Fruit fly (Drosophila melanogaster) whole organism, prepupa: ENCODE results near the gene ball.
A peak's percentile ranks its signal among the peaks of the same experiment; 100 is the strongest.

ENCODE experiments used
- Blimp-1 ChIP-seq: fragments of 200-800 bp; sonication (Bioruptor generic); optimal IDR thresholded peaks from 3 replicates; lab custom pipeline; 2017; ENCODE audit warnings: missing biosample characterization, missing genetic modification characterization, mild to moderate bottlenecking, moderate library complexity, missing genetic modification reagents
- CG10631 ChIP-seq: fragments of 200-800 bp; sonication (Bioruptor generic); optimal IDR thresholded peaks from 2 replicates; lab custom pipeline; 2016; ENCODE audit warnings: missing biosample characterization, missing genetic modification characterization
- CG10669 ChIP-seq: fragments of 200-800 bp; sonication (Bioruptor generic); optimal IDR thresholded peaks from 3 replicates; lab custom pipeline; 2018; ENCODE audit warnings: missing biosample characterization, mild to moderate bottlenecking, missing genetic modification characterization, moderate library complexity
- CG11762 ChIP-seq: fragments of 200-800 bp; sonication (Bioruptor generic); optimal IDR thresholded peaks from 3 replicates; lab custom pipeline; 2016; ENCODE audit warnings: missing biosample characterization, missing genetic modification characterization; ENCODE audit not compliant: insufficient read depth
- CG15336 ChIP-seq: fragments of 200-800 bp; sonication (Bioruptor generic); IDR thresholded peaks from 2 replicates; pipeline ENCODE4 v1.3.6; 2022; ENCODE audit warnings: missing biosample characterization, missing genetic modification characterization
- CG1621 ChIP-seq: fragments of 200-800 bp; sonication (Bioruptor generic); optimal IDR thresholded peaks from 3 replicates; lab custom pipeline; 2018; ENCODE audit warnings: missing biosample characterization, mild to moderate bottlenecking, missing genetic modification characterization
- CG16779 ChIP-seq: fragments of 200-800 bp; sonication (Bioruptor generic); optimal IDR thresholded peaks from 3 replicates; lab custom pipeline; 2017; ENCODE audit warnings: missing biosample characterization, mild to moderate bottlenecking, missing genetic modification characterization
- CG3032 ChIP-seq: fragments of 200-800 bp; optimal IDR thresholded peaks from 2 replicates; lab custom pipeline; 2019; ENCODE audit warnings: missing biosample characterization, mild to moderate bottlenecking, missing genetic modification characterization, moderate library complexity
- CG31627 ChIP-seq: fragments of 200-800 bp; sonication (Bioruptor generic); optimal IDR thresholded peaks from 3 replicates; lab custom pipeline; 2016; ENCODE audit warnings: missing biosample characterization, missing genetic modification characterization
- CG34406 ChIP-seq: fragments of 200-800 bp; sonication (Bioruptor generic); optimal IDR thresholded peaks from 3 replicates; lab custom pipeline; 2016; ENCODE audit warnings: missing biosample characterization, missing genetic modification characterization
- CG3919 ChIP-seq: fragments of 200-800 bp; sonication (Bioruptor generic); optimal IDR thresholded peaks from 3 replicates; lab custom pipeline; 2016; ENCODE audit warnings: missing biosample characterization, missing genetic modification characterization
- CG4318 ChIP-seq: fragments of 200-800 bp; sonication (Bioruptor generic); optimal IDR thresholded peaks from 3 replicates; lab custom pipeline; 2017; ENCODE audit warnings: missing biosample characterization, mild to moderate bottlenecking, missing genetic modification characterization
- CG6163 ChIP-seq: fragments of 200-800 bp; sonication (Bioruptor generic); IDR thresholded peaks from 3 replicates; pipeline ENCODE4 v1.3.6; 2022; ENCODE audit warnings: missing biosample characterization, missing genetic modification characterization
- CG6276 ChIP-seq: fragments of 200-800 bp; sonication (Bioruptor generic); optimal IDR thresholded peaks from 2 replicates; lab custom pipeline; 2017; ENCODE audit warnings: missing biosample characterization, mild to moderate bottlenecking, missing genetic modification characterization
- CG6792 ChIP-seq: fragments of 200-800 bp; sonication (Bioruptor generic); optimal IDR thresholded peaks from 3 replicates; lab custom pipeline; 2016; ENCODE audit warnings: missing biosample characterization, missing genetic modification characterization
- CG6808 ChIP-seq: fragments of 200-800 bp; sonication (Bioruptor generic); optimal IDR thresholded peaks from 3 replicates; lab custom pipeline; 2017; ENCODE audit warnings: missing biosample characterization, missing genetic modification characterization, mild to moderate bottlenecking, moderate library complexity, missing genetic modification reagents
- CG6854 ChIP-seq: fragments of 200-800 bp; sonication (Bioruptor generic); optimal IDR thresholded peaks from 2 replicates; lab custom pipeline; 2017; ENCODE audit warnings: missing biosample characterization, mild to moderate bottlenecking, missing genetic modification characterization
- CG8319 ChIP-seq: fragments of 200-800 bp; sonication (Bioruptor generic); optimal IDR thresholded peaks from 3 replicates; lab custom pipeline; 2016; ENCODE audit warnings: missing biosample characterization, missing genetic modification characterization
- CG8632 ChIP-seq: fragments of 200-800 bp; sonication (Bioruptor generic); optimal IDR thresholded peaks from 3 replicates; lab custom pipeline; 2016; ENCODE audit warnings: missing biosample characterization, missing genetic modification characterization
- CG9139 ChIP-seq: fragments of 200-800 bp; sonication (Bioruptor generic); optimal IDR thresholded peaks from 3 replicates; lab custom pipeline; 2017; ENCODE audit warnings: missing biosample characterization, mild to moderate bottlenecking, missing genetic modification characterization
- Eip78C ChIP-seq: fragments of 200-800 bp; sonication (Bioruptor generic); peaks from one replicate; lab custom pipeline; 2016; ENCODE audit warnings: missing biosample characterization, missing genetic modification characterization
- Eip93F ChIP-seq: fragments of 200-800 bp; sonication (Bioruptor generic); optimal IDR thresholded peaks from 2 replicates; lab custom pipeline; 2016; ENCODE audit warnings: missing biosample characterization, mild to moderate bottlenecking, missing genetic modification characterization
- Ets21C ChIP-seq: fragments of 200-800 bp; sonication (Bioruptor generic); optimal IDR thresholded peaks from 3 replicates; lab custom pipeline; 2016; ENCODE audit warnings: missing biosample characterization, missing genetic modification characterization
- Hr39 ChIP-seq: fragments of 200-800 bp; sonication (Bioruptor generic); optimal IDR thresholded peaks from 2 replicates; lab custom pipeline; 2016; ENCODE audit warnings: missing biosample characterization, missing genetic modification characterization
- Hr4 ChIP-seq: fragments of 200-800 bp; sonication (Bioruptor generic); optimal IDR thresholded peaks from 3 replicates; lab custom pipeline; 2016; ENCODE audit warnings: missing biosample characterization, missing genetic modification characterization
- Lpt ChIP-seq: fragments of 200-800 bp; sonication (Bioruptor generic); optimal IDR thresholded peaks from 3 replicates; lab custom pipeline; 2016; ENCODE audit warnings: missing biosample characterization, missing genetic modification characterization
- Met ChIP-seq: fragments of 200-800 bp; sonication (Bioruptor generic); optimal IDR thresholded peaks from 3 replicates; lab custom pipeline; 2016; ENCODE audit warnings: missing biosample characterization, missing genetic modification characterization
- OdsH ChIP-seq: fragments of 200-800 bp; sonication (Bioruptor generic); optimal IDR thresholded peaks from 3 replicates; lab custom pipeline; 2016; ENCODE audit warnings: missing biosample characterization, missing genetic modification characterization
- Sox102F ChIP-seq: fragments of 200-800 bp; sonication (Bioruptor generic); optimal IDR thresholded peaks from 2 replicates; lab custom pipeline; 2016; ENCODE audit warnings: missing biosample characterization, mild to moderate bottlenecking, missing genetic modification characterization
- Sox14 ChIP-seq: fragments of 200-800 bp; sonication (Bioruptor generic); optimal IDR thresholded peaks from 3 replicates; lab custom pipeline; 2016; ENCODE audit warnings: missing biosample characterization, missing genetic modification characterization
- Sox15 ChIP-seq: fragments of 200-800 bp; sonication (Bioruptor generic); optimal IDR thresholded peaks from 3 replicates; lab custom pipeline; 2016; ENCODE audit warnings: missing biosample characterization, missing genetic modification characterization
- achi ChIP-seq: fragments of 200-800 bp; sonication (Bioruptor generic); optimal IDR thresholded peaks from 3 replicates; lab custom pipeline; 2016; ENCODE audit warnings: missing biosample characterization, missing genetic modification characterization
- acj6 ChIP-seq: fragments of 200-800 bp; sonication (Bioruptor generic); optimal IDR thresholded peaks from 3 replicates; lab custom pipeline; 2016; ENCODE audit warnings: missing biosample characterization, missing genetic modification characterization
- cyc ChIP-seq: fragments of 200-800 bp; sonication (Bioruptor generic); optimal IDR thresholded peaks from 3 replicates; lab custom pipeline; 2016; ENCODE audit warnings: missing biosample characterization, missing genetic modification characterization
- dac ChIP-seq: fragments of 200-800 bp; sonication (Bioruptor generic); optimal IDR thresholded peaks from 2 replicates; lab custom pipeline; 2017; ENCODE audit warnings: missing biosample characterization, mild to moderate bottlenecking, missing genetic modification characterization
- dsx ChIP-seq: fragments of 200-800 bp; optimal IDR thresholded peaks from 3 replicates; lab custom pipeline; 2019; ENCODE audit warnings: missing biosample characterization, mild to moderate bottlenecking, missing genetic modification characterization, moderate library complexity; ENCODE audit not compliant: poor library complexity, severe bottlenecking
- eg ChIP-seq: fragments of 200-800 bp; sonication (Bioruptor generic); IDR thresholded peaks from 3 replicates; pipeline ENCODE4 v1.3.6; 2022; ENCODE audit warnings: missing biosample characterization, missing genetic modification characterization
- esn ChIP-seq: fragments of 200-800 bp; sonication (Bioruptor generic); optimal IDR thresholded peaks from 2 replicates; lab custom pipeline; 2016; ENCODE audit warnings: missing biosample characterization, mild to moderate bottlenecking, missing genetic modification characterization, moderate library complexity
- fd59A ChIP-seq: fragments of 200-800 bp; sonication (Bioruptor generic); optimal IDR thresholded peaks from 2 replicates; lab custom pipeline; 2017; ENCODE audit warnings: missing biosample characterization, mild to moderate bottlenecking, missing genetic modification characterization, missing genetic modification reagents
- fd85E ChIP-seq: fragments of 200-800 bp; sonication (Bioruptor generic); optimal IDR thresholded peaks from 3 replicates; lab custom pipeline; 2016; ENCODE audit warnings: missing biosample characterization, missing genetic modification characterization
- fkh ChIP-seq: fragments of 200-800 bp; sonication (Bioruptor generic); optimal IDR thresholded peaks from 3 replicates; lab custom pipeline; 2017; ENCODE audit warnings: missing biosample characterization, mild to moderate bottlenecking, missing genetic modification characterization, moderate library complexity
- lz ChIP-seq: fragments of 200-800 bp; sonication (Bioruptor generic); optimal IDR thresholded peaks from 3 replicates; lab custom pipeline; 2016; ENCODE audit warnings: missing biosample characterization, missing genetic modification characterization
- net ChIP-seq: fragments of 200-800 bp; sonication (Bioruptor generic); optimal IDR thresholded peaks from 3 replicates; lab custom pipeline; 2016; ENCODE audit warnings: missing biosample characterization, missing genetic modification characterization
- pdm3 ChIP-seq: fragments of 200-800 bp; sonication (Bioruptor generic); optimal IDR thresholded peaks from 3 replicates; lab custom pipeline; 2016; ENCODE audit warnings: missing biosample characterization, missing genetic modification characterization
- spab ChIP-seq: fragments of 200-800 bp; sonication (Bioruptor generic); optimal IDR thresholded peaks from 2 replicates; lab custom pipeline; 2017; ENCODE audit warnings: missing biosample characterization, mild to moderate bottlenecking, missing genetic modification characterization, missing genetic modification reagents
- ss ChIP-seq, 2 experiments: fragments of 200-800 bp; sonication (Bioruptor generic); optimal IDR thresholded peaks; 2 replicates in 1 of 2; 3 replicates in 1 of 2; lab custom pipeline; 2017 to 2018; ENCODE audit warnings: mild to moderate bottlenecking in 2 of 2, missing biosample characterization in 2 of 2, missing genetic modification characterization in 2 of 2, moderate library complexity in 1 of 2
- svp ChIP-seq: fragments of 200-800 bp; sonication (Bioruptor generic); peaks from one replicate; lab custom pipeline; 2016; ENCODE audit warnings: missing biosample characterization, missing genetic modification characterization
- vri ChIP-seq: fragments of 200-800 bp; sonication (Bioruptor generic); optimal IDR thresholded peaks from 3 replicates; lab custom pipeline; 2016; ENCODE audit warnings: missing biosample characterization, mild to moderate bottlenecking, missing genetic modification characterization

ball gene

DNA sequence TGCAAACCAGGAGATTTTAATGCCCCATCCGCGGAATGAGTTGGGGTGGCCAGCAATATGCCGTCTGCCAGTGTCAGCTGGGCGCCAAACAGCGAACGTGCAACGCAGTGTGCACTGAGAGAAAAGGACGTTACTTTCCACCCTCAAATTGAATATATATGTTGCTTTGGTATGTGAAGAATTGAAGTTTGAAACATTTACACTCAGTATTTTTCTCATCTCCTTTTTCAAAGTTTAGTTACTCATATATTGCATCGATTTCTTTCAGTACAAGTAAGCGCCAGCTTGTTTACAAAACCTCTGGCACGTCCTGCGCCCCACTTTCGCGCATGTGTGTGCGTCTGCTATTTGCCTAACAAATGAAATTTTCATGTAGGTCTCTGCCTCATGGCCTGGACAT lies 7.4 kb downstream of the ball start (continued):
- TF ChIP-seq CG8632 (no peak), CG6808 (GFP tag; lab: Kevin White, UChicago) (peak; percentile 16), CG10631 (GFP tag; lab: Kevin White, UChicago) (peak; percentile 46), dac (GFP tag; lab: Kevin White, UChicago) (no peak), pdm3 (GFP tag; lab: Kevin White, UChicago) (peak; percentile 28), CG34406 (GFP tag; lab: Kevin White, UChicago) (peak; percentile 0), CG11762 (GFP tag; lab: Kevin White, UChicago) (no peak), CG16779 (tag; lab: Kevin White, UChicago) (peak; percentile 62), net (GFP tag; lab: Kevin White, UChicago) (peak; percentile 33), CG15336 (peak; percentile 39; the same call in 1 of the 2 replicates), achi (GFP tag; lab: Kevin White, UChicago) (peak; percentile 43), fd85E (GFP tag; lab: Kevin White, UChicago) (no peak), Hr39 (GFP tag; lab: Kevin White, UChicago) (peak; percentile 50), CG31627 (peak; percentile 41), Blimp-1 (GFP tag; lab: Kevin White, UChicago) (no peak), vri (GFP tag; lab: Kevin White, UChicago) (peak; percentile 35), Eip78C (GFP tag; lab: Kevin White, UChicago) (peak; percentile 73), Sox15 (no peak), svp (GFP tag; lab: Kevin White, UChicago) (peak; percentile 71), CG6163 (GFP tag; lab: Robert Waterston, UW) (peak; percentile 80), fd59A (GFP tag; lab: Kevin White, UChicago) (peak; percentile 21), CG3032 (tag; lab: Kevin White, UChicago) (peak; percentile 68), Eip93F (GFP tag; lab: Kevin White, UChicago) (no peak), ss (GFP tag; optimal IDR thresholded peaks at IDR 0.05; lab: Kevin White, UChicago) (peak in 1 of 2 experiments; percentile 53), Ets21C (GFP tag; lab: Kevin White, UChicago) (peak; percentile 29), CG6854 (no peak), CG1621 (tag; lab: Kevin White, UChicago) (peak; percentile 22), esn (GFP tag; lab: Kevin White, UChicago) (peak; percentile 51), CG6276 (GFP tag; lab: Kevin White, UChicago) (no peak), CG3919 (GFP tag; lab: Kevin White, UChicago) (peak; percentile 34), CG8319 (GFP tag; lab: Kevin White, UChicago) (no peak), cyc (peak; percentile 22), lz (GFP tag; lab: Kevin White, UChicago) (peak; percentile 50), acj6 (GFP tag; lab: Kevin White, UChicago) (peak; percentile 16), dsx (peak; percentile 33), CG6792 (GFP tag; lab: Kevin White, UChicago) (peak; percentile 50)

DNA sequence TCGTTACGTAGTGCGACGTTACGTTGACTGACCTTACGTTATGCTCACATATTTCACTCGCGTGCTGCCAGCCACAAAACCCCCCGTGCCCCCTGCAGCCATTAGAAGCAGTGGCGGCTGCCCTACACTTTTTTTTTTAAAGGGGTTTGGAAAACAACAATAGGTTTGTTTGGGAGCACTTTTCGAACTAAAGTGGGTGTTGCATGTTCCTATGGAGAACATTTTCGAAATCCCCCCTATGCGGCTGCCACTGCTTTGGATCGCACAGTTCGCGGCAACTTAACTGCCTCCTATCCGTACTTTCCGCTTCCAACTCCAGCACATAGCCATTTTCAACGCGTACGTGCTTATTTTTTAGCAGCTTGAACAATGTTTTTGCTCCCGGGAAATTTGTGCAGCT lies 12.9 kb downstream of the ball start:
- TF ChIP-seq CG8319 (GFP tag; lab: Kevin White, UChicago) (no peak), CG10631 (GFP tag; lab: Kevin White, UChicago) (peak; percentile 29), fd59A (GFP tag; lab: Kevin White, UChicago) (no peak), pdm3 (GFP tag; lab: Kevin White, UChicago) (peak; percentile 36), lz (GFP tag; lab: Kevin White, UChicago) (peak; percentile 28), dsx (no peak), svp (GFP tag; lab: Kevin White, UChicago) (peak; percentile 43), spab (GFP tag; lab: Kevin White, UChicago) (no peak), CG10669 (peak; percentile 12), eg (peak; percentile 44; the same call in 1 of the 3 replicates), achi (GFP tag; lab: Kevin White, UChicago) (peak; percentile 12), fkh (GFP tag; lab: Kevin White, UChicago) (no peak), Lpt (GFP tag; lab: Kevin White, UChicago) (no peak), Eip93F (GFP tag; lab: Kevin White, UChicago) (no peak), Hr4 (GFP tag; lab: Kevin White, UChicago) (peak; percentile 28), CG15336 (peak; percentile 39; the same call in 1 of the 2 replicates), CG4318 (GFP tag; lab: Kevin White, UChicago) (no peak), Hr39 (GFP tag; lab: Kevin White, UChicago) (peak; percentile 5), vri (GFP tag; lab: Kevin White, UChicago) (no peak), esn (GFP tag; lab: Kevin White, UChicago) (peak; percentile 5), CG34406 (GFP tag; lab: Kevin White, UChicago) (no peak), Met (GFP tag; lab: Kevin White, UChicago) (peak; percentile 22), ss (GFP tag; optimal IDR thresholded peaks at IDR 0.05; lab: Kevin White, UChicago) (peak in 1 of 2 experiments; percentile 24), CG9139 (no peak), Eip78C (GFP tag; lab: Kevin White, UChicago) (peak; percentile 65), OdsH (GFP tag; lab: Kevin White, UChicago) (no peak), Sox14 (GFP tag; lab: Kevin White, UChicago) (peak; percentile 34), CG6163 (GFP tag; lab: Robert Waterston, UW) (peak; percentile 67), Sox102F (GFP tag; lab: Kevin White, UChicago) (peak; percentile 30)
